Worm (Caenorhabditis elegans): ENCODE measurements around the gene Y81B9A.4.

DNA sequence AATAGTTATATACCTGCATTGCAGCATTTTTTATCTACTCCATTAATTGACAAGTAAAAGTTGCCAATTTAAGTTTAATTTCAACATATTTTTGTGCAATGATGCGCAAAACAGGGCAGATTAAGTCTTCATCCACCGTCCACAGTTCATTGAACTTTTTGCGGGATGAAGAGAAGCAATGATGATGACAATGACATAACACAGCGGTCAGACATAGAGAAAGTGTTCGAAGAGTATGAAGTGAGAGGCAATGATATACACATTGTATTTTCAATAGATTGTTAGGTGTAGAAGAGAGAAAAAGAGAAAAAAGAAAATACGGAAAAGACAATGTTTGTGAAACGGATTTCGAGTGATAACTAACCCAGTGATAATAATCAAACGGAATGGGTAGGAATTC lies 46.2 kb upstream of the Y81B9A.4 start:
- TF ChIP-seq fos-1 (tag; optimal IDR thresholded peaks at IDR 0.05): no peak
- TF ChIP-seq sea-2 (GFP tag; optimal IDR thresholded peaks at IDR 0.05): no peak
- TF ChIP-seq fkh-10 (GFP tag; optimal IDR thresholded peaks at IDR 0.05): no peak
- TF ChIP-seq skn-1 (tag; optimal IDR thresholded peaks at IDR 0.05): no peak
- TF ChIP-seq unc-62 (GFP tag; optimal IDR thresholded peaks at IDR 0.05): no peak
- TF ChIP-seq nhr-43 (tag; optimal IDR thresholded peaks at IDR 0.05; ENCODE audit: poor library complexity, severe bottlenecking): no peak
- TF ChIP-seq ama-1 (optimal IDR thresholded peaks at IDR 0.05): no peak
- no peak for TF ChIP-seq elt-3 (tag; optimal IDR thresholded peaks at IDR 0.05)
- TF ChIP-seq pqm-1 (tag; optimal IDR thresholded peaks at IDR 0.05): no peak
- no peak for TF ChIP-seq elt-2 (tag; optimal IDR thresholded peaks at IDR 0.05)
- TF ChIP-seq nfya-1 (tag; optimal IDR thresholded peaks at IDR 0.05; ENCODE audit: insufficient read depth): no peak
- TF ChIP-seq nhr-11 (tag; optimal IDR thresholded peaks at IDR 0.05): no peak
- TF ChIP-seq zag-1 (tag; optimal IDR thresholded peaks at IDR 0.05): no peak
